Worm (Caenorhabditis elegans): ENCODE results near the gene nhr-195.

- TF ChIP-seq nhr-11 (tag; optimal IDR thresholded peaks at IDR 0.05): no peak
- TF ChIP-seq ZK546.5 (tag; optimal IDR thresholded peaks at IDR 0.05): no peak
- TF ChIP-seq F13H6.1 (tag; optimal IDR thresholded peaks at IDR 0.05): no peak
- TF ChIP-seq fos-1 (tag; optimal IDR thresholded peaks at IDR 0.05): no peak
- no peak for TF ChIP-seq mab-5 (tag; optimal IDR thresholded peaks at IDR 0.05)
- TF ChIP-seq R02D3.7 (tag; optimal IDR thresholded peaks at IDR 0.05): no peak
Observed at ce11 chrV:8937476-8938249, 34.5 kb downstream of the nhr-195 start.

Data from whole organism, L2 larva.